Worm (Caenorhabditis elegans): Measurements from ENCODE around the gene C47A4.5.

- no peak for TF ChIP-seq nhr-77 (tag; optimal IDR thresholded peaks at IDR 0.05)
- TF ChIP-seq ama-1 (optimal IDR thresholded peaks at IDR 0.05), result no peak
- no peak for TF ChIP-seq ceh-82 (tag; optimal IDR thresholded peaks at IDR 0.05)
These were observed 49.7 kb upstream of the C47A4.5 start for ce11 chrIV:13695720-13696364.

Data from whole organism, L2 larva.